Worm (Caenorhabditis elegans) whole organism, mixed stage, embryonic: ENCODE results near the gene fkb-3.

Source experiments
- M03D4.4 ChIP-seq: sonication (generic microtip); optimal IDR thresholded peaks from 2 replicates; lab custom pipeline; 2017; ENCODE audit warnings: mild to moderate bottlenecking, missing genetic modification characterization, missing compliant biosample characterization
- bed-3 ChIP-seq: fragments of 200-800 bp; sonication (Bioruptor generic); optimal IDR thresholded peaks from 3 replicates; lab custom pipeline; 2018; ENCODE audit warnings: mild to moderate bottlenecking, missing genetic modification characterization, moderate library complexity, missing compliant biosample characterization
- blmp-1 ChIP-seq: fragments of 150-350 bp; optimal IDR thresholded peaks from 2 replicates; lab custom pipeline; 2014; ENCODE audit warnings: missing biosample characterization, missing genetic modification characterization
- ceh-39 ChIP-seq: fragments of 150-350 bp; optimal IDR thresholded peaks from 2 replicates; lab custom pipeline; 2014; ENCODE audit warnings: missing biosample characterization, missing genetic modification characterization
- ceh-43 ChIP-seq: fragments of 200-800 bp; sonication (Bioruptor generic); optimal IDR thresholded peaks from 2 replicates; lab custom pipeline; 2018; ENCODE audit warnings: mild to moderate bottlenecking, missing genetic modification characterization, moderate library complexity, missing compliant biosample characterization
- ces-1 ChIP-seq: fragments of 150-350 bp; optimal IDR thresholded peaks from 2 replicates; lab custom pipeline; 2014; ENCODE audit warnings: missing biosample characterization, missing genetic modification reagents, missing genetic modification characterization
- cnd-1 ChIP-seq: fragments of 200-800 bp; sonication (Bioruptor generic); optimal IDR thresholded peaks from 2 replicates; lab custom pipeline; 2018; ENCODE audit warnings: mild to moderate bottlenecking, missing genetic modification characterization, missing compliant biosample characterization
- drap-1 ChIP-seq: fragments of 200-800 bp; sonication (Bioruptor generic); optimal IDR thresholded peaks from 3 replicates; lab custom pipeline; 2018; ENCODE audit warnings: mild to moderate bottlenecking, missing genetic modification characterization, missing compliant biosample characterization
- elt-1 ChIP-seq: sonication (generic microtip); optimal IDR thresholded peaks from 2 replicates; lab custom pipeline; 2017; ENCODE audit warnings: missing genetic modification characterization, mild to moderate bottlenecking, missing compliant biosample characterization, antibody characterized with exemption, moderate library complexity, borderline replicate concordance; ENCODE audit not compliant: insufficient read depth
- elt-3 ChIP-seq: fragments of 150-350 bp; optimal IDR thresholded peaks from 2 replicates; lab custom pipeline; 2014; ENCODE audit warnings: missing biosample characterization, missing genetic modification characterization
- ham-2 ChIP-seq: fragments of 200-800 bp; sonication (Bioruptor generic); optimal IDR thresholded peaks from 2 replicates; lab custom pipeline; 2018; ENCODE audit warnings: mild to moderate bottlenecking, missing genetic modification characterization, missing compliant biosample characterization
- hlh-1 ChIP-seq: fragments of 150-350 bp; optimal IDR thresholded peaks from 2 replicates; lab custom pipeline; 2014; ENCODE audit warnings: missing biosample characterization, missing genetic modification reagents, missing genetic modification characterization
- lin-13 ChIP-seq: fragments of 150-350 bp; optimal IDR thresholded peaks from 2 replicates; lab custom pipeline; 2014; ENCODE audit warnings: missing biosample characterization, missing genetic modification characterization
- lin-32 ChIP-seq: fragments of 200-800 bp; sonication (Bioruptor generic); optimal IDR thresholded peaks from 2 replicates; lab custom pipeline; 2018; ENCODE audit warnings: mild to moderate bottlenecking, missing genetic modification characterization, missing compliant biosample characterization
- lsy-2 ChIP-seq: fragments of 150-350 bp; optimal IDR thresholded peaks from 2 replicates; lab custom pipeline; 2014; ENCODE audit warnings: missing biosample characterization, missing genetic modification characterization
- mab-5 ChIP-seq: fragments of 150-350 bp; optimal IDR thresholded peaks from 2 replicates; lab custom pipeline; 2014; ENCODE audit warnings: missing biosample characterization, missing genetic modification characterization
- mep-1 ChIP-seq: fragments of 150-350 bp; optimal IDR thresholded peaks from 2 replicates; lab custom pipeline; 2017; ENCODE audit warnings: missing biosample characterization, missing genetic modification reagents, missing genetic modification characterization, inconsistent platforms
- mls-2 ChIP-seq: sonication (generic microtip); optimal IDR thresholded peaks from 2 replicates; lab custom pipeline; 2016; ENCODE audit warnings: mild to moderate bottlenecking, missing genetic modification characterization, moderate library complexity, missing compliant biosample characterization
- nhr-2 ChIP-seq: fragments of 150-350 bp; optimal IDR thresholded peaks from 2 replicates; lab custom pipeline; 2014; ENCODE audit warnings: missing biosample characterization, missing genetic modification characterization
- nhr-28 ChIP-seq: fragments of 150-350 bp; optimal IDR thresholded peaks from 2 replicates; lab custom pipeline; 2014; ENCODE audit warnings: missing biosample characterization, missing genetic modification characterization
- pha-4 ChIP-seq: fragments of 150-350 bp; optimal IDR thresholded peaks from 2 replicates; lab custom pipeline; 2018; ENCODE audit warnings: missing biosample characterization, missing genetic modification reagents, missing genetic modification characterization
- sem-2 ChIP-seq: fragments of 200-800 bp; sonication (Bioruptor generic); optimal IDR thresholded peaks from 2 replicates; lab custom pipeline; 2018; ENCODE audit warnings: mild to moderate bottlenecking, missing genetic modification characterization, missing compliant biosample characterization
- snpc-4 ChIP-seq: fragments of 150-350 bp; optimal IDR thresholded peaks from 2 replicates; lab custom pipeline; 2014; ENCODE audit warnings: missing biosample characterization, missing genetic modification characterization
- sptf-1 ChIP-seq: sonication (generic microtip); optimal IDR thresholded peaks from 2 replicates; lab custom pipeline; 2017; ENCODE audit warnings: mild to moderate bottlenecking, missing genetic modification characterization, moderate library complexity, missing compliant biosample characterization
- tbx-8 ChIP-seq: fragments of 200-800 bp; sonication (Bioruptor generic); optimal IDR thresholded peaks from 2 replicates; lab custom pipeline; 2018; ENCODE audit warnings: mild to moderate bottlenecking, missing genetic modification characterization, moderate library complexity, missing compliant biosample characterization
- unc-120 ChIP-seq: sonication (generic microtip); optimal IDR thresholded peaks from 2 replicates; lab custom pipeline; 2017; ENCODE audit warnings: missing genetic modification characterization, missing compliant biosample characterization; ENCODE audit not compliant: poor library complexity, severe bottlenecking
- unc-39 ChIP-seq: fragments of 150-350 bp; optimal IDR thresholded peaks from 2 replicates; lab custom pipeline; 2014; ENCODE audit warnings: missing biosample characterization, missing genetic modification characterization
- unc-62 ChIP-seq: fragments of 150-350 bp; optimal IDR thresholded peaks from 2 replicates; lab custom pipeline; 2014; ENCODE audit warnings: missing biosample characterization, missing genetic modification reagents, missing genetic modification characterization
- zip-8 ChIP-seq: fragments of 150-350 bp; optimal IDR thresholded peaks from 2 replicates; lab custom pipeline; 2014; ENCODE audit warnings: missing biosample characterization, missing genetic modification characterization
- ztf-11 ChIP-seq: fragments of 150-350 bp; optimal IDR thresholded peaks from 2 replicates; lab custom pipeline; 2014; ENCODE audit warnings: missing biosample characterization, missing genetic modification characterization

The fkb-3 gene

DNA sequence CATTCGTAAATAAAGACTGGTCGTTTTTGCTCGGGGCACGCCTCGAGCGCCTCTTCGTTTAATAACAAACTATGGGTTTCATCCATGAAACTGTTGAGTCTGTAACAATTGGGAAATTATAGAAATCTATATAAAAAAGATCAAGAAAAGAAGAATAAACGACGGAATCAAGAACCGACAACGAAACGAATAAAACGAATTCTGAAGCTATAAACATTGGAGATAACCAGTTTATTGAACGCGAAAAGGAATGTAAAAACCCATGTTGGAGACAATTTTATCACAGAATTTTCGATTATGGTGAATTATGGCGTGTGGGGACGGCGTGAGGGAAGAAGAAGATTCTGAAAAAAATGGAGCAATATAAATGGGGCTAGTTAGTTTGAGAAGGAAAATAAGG lies 10.2 kb upstream of the fkb-3 start, which contains the start of gene soap-1:
Gene soap-1 (minus strand): TSS at position 101 of the 400 bp plus-strand sequence.
- no peak for TF ChIP-seq zip-8 (tag; lab: Kevin White, UChicago)
- TF ChIP-seq nhr-28 (tag; lab: Kevin White, UChicago): no peak
- no peak for TF ChIP-seq elt-3 (tag; lab: Kevin White, UChicago)
- TF ChIP-seq sptf-1: no peak
- TF ChIP-seq lin-13: no peak
- TF ChIP-seq tbx-8 (GFP tag; lab: Kevin White, UChicago): no peak
- no peak for TF ChIP-seq mab-5 (tag; lab: Kevin White, UChicago)
- TF ChIP-seq sem-2 (GFP tag; lab: Kevin White, UChicago): no peak
- TF ChIP-seq cnd-1: no peak
- no peak for TF ChIP-seq unc-62 (GFP tag; lab: Kevin White, UChicago)
- TF ChIP-seq mep-1 (tag; lab: Kevin White, UChicago): no peak
- no peak for TF ChIP-seq bed-3 (GFP tag; lab: Kevin White, UChicago)
- no peak for TF ChIP-seq pha-4
- no peak for TF ChIP-seq lsy-2 (tag; lab: Kevin White, UChicago)
- TF ChIP-seq ceh-43: no peak
- TF ChIP-seq mls-2 (tag; lab: Kevin White, UChicago): no peak
- no peak for TF ChIP-seq ces-1 (GFP tag; lab: Kevin White, UChicago)

ce11 chrV:7216016-7216415 lies 9.0 kb upstream of the fkb-3 start:
- TF ChIP-seq mab-5 (tag; lab: Kevin White, UChicago) (no peak), hlh-1 (tag; lab: Kevin White, UChicago) (no peak), ham-2 (GFP tag; lab: Kevin White, UChicago) (no peak), ces-1 (GFP tag; lab: Kevin White, UChicago) (no peak), lin-32 (GFP tag; lab: Kevin White, UChicago) (no peak), unc-120 (no peak), elt-1 (tag; lab: Kevin White, UChicago) (no peak)

ce11 chrV:7218988-7219387 lies 6.0 kb upstream of the fkb-3 start, which contains the start of gene C13F10.5:
Gene C13F10.5, minus strand, starts transcription at chrV:7219088.
- TF ChIP-seq bed-3 (GFP tag; lab: Kevin White, UChicago) (no peak), nhr-2 (tag; lab: Kevin White, UChicago) (no peak), unc-39 (no peak), drap-1 (GFP tag; lab: Kevin White, UChicago) (no peak), ceh-43 (no peak), mep-1 (tag; lab: Kevin White, UChicago) (no peak), ztf-11 (no peak), unc-62 (GFP tag; lab: Kevin White, UChicago) (no peak), nhr-28 (tag; lab: Kevin White, UChicago) (no peak), lin-32 (GFP tag; lab: Kevin White, UChicago) (no peak), ceh-39 (tag; lab: Kevin White, UChicago) (no peak), M03D4.4 (tag; lab: Kevin White, UChicago) (no peak), sptf-1 (no peak), pha-4 (no peak), sem-2 (GFP tag; lab: Kevin White, UChicago) (no peak), unc-120 (no peak), snpc-4 (tag; lab: Kevin White, UChicago) (no peak), lin-13 (no peak)
- TF ChIP-seq, all 35 proteins: peak for 0

ce11 chrV:7220973-7221519 lies 4.0 kb upstream of the fkb-3 start, which contains the start of the genes C13F10.8, C13F10.6 and kxd-1:
Gene C13F10.8, minus strand, starts transcription at chrV:7221023.
Gene C13F10.6, minus strand, starts transcription at chrV:7221039.
Gene kxd-1, plus strand, starts transcription at chrV:7221469.
- no peak for TF ChIP-seq unc-39
- TF ChIP-seq nhr-28 (tag; lab: Kevin White, UChicago): no peak
- peak; percentile 15 for TF ChIP-seq mep-1 (tag; lab: Kevin White, UChicago)
- TF ChIP-seq, all 35 proteins: peak for 1

DNA sequence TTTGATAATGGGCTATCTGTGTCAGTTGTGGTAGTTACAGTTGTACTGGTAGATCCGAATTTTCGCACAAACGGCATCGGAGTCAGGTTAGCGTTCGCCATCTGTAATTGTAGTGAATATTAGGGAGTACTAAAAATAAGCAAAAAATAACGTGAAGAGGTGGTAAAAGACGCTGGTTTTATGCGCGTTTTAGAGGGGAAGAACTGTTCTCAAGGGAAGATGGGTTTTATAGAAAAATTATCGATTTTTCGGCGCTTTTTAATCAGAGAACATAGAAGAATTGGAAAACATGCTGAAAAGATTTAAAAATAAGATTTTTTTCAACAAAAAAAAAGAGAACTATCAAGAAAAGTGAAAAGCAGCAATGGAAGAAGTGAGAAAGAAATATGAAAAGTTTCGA lies 1.9 kb upstream of the fkb-3 start, which contains the start of gene C13F10.7:
Gene C13F10.7 (minus strand): TSS at position 101 of the 400 bp plus-strand sequence.
- TF ChIP-seq ceh-39 (tag; lab: Kevin White, UChicago): no peak
- TF ChIP-seq unc-120: no peak
- no peak for TF ChIP-seq hlh-1 (tag; lab: Kevin White, UChicago)
- TF ChIP-seq sem-2 (GFP tag; lab: Kevin White, UChicago): no peak
- TF ChIP-seq zip-8 (tag; lab: Kevin White, UChicago): no peak
- TF ChIP-seq blmp-1: no peak
- no peak for TF ChIP-seq drap-1 (GFP tag; lab: Kevin White, UChicago)
- TF ChIP-seq sptf-1: no peak
- TF ChIP-seq ces-1 (GFP tag; lab: Kevin White, UChicago): no peak
- TF ChIP-seq elt-1 (tag; lab: Kevin White, UChicago): no peak
- TF ChIP-seq lsy-2 (tag; lab: Kevin White, UChicago): no peak
- TF ChIP-seq pha-4: no peak
- no peak for TF ChIP-seq nhr-28 (tag; lab: Kevin White, UChicago)
- TF ChIP-seq mab-5 (tag; lab: Kevin White, UChicago): no peak
- TF ChIP-seq lin-13: no peak
- TF ChIP-seq nhr-2 (tag; lab: Kevin White, UChicago): no peak
- TF ChIP-seq mls-2 (tag; lab: Kevin White, UChicago): no peak
- no peak for TF ChIP-seq bed-3 (GFP tag; lab: Kevin White, UChicago)
- TF ChIP-seq, all 35 proteins: peak for 0
